Worm (Caenorhabditis elegans): Measurements from ENCODE around the gene vit-3.

- peak; percentile 25 for TF ChIP-seq unc-42 (tag; optimal IDR thresholded peaks at IDR 0.05)
- no peak for TF ChIP-seq Y22D7AL.16 (tag; optimal IDR thresholded peaks at IDR 0.05)
- no peak for TF ChIP-seq lin-11 (tag; optimal IDR thresholded peaks at IDR 0.05)
- no peak for TF ChIP-seq ahr-1 (tag; optimal IDR thresholded peaks at IDR 0.05)
- no peak for TF ChIP-seq che-1 (tag; optimal IDR thresholded peaks at IDR 0.05)
- TF ChIP-seq gmeb-2 (tag; optimal IDR thresholded peaks at IDR 0.05): no peak
- no peak for TF ChIP-seq ceh-22 (tag; optimal IDR thresholded peaks at IDR 0.05)
- TF ChIP-seq elt-4 (tag; optimal IDR thresholded peaks at IDR 0.05): no peak
- TF ChIP-seq pat-9 (tag; optimal IDR thresholded peaks at IDR 0.05): no peak
- peak; percentile 66 for TF ChIP-seq ceh-31 (tag; optimal IDR thresholded peaks at IDR 0.05)
- TF ChIP-seq nhr-11 (tag; optimal IDR thresholded peaks at IDR 0.05): no peak
- TF ChIP-seq pros-1 (tag; optimal IDR thresholded peaks at IDR 0.05): no peak
These were observed 31.5 kb downstream of the vit-3 start for ce11 chrX:3540861-3541260.

Data from whole organism, late embryonic.